Worm (Caenorhabditis elegans) whole organism, mixed stage, embryonic: ENCODE data around the gene F09G2.8.

ENCODE experiments used
- elt-3 ChIP-seq: fragments of 150-350 bp; optimal IDR thresholded peaks from 2 replicates; lab custom pipeline; 2014; ENCODE audit warnings: missing biosample characterization, missing genetic modification characterization
- nhr-12 ChIP-seq: fragments of 150-350 bp; optimal IDR thresholded peaks from 2 replicates; lab custom pipeline; 2014; ENCODE audit warnings: missing biosample characterization, missing genetic modification characterization
- nhr-237 ChIP-seq: fragments of 150-350 bp; optimal IDR thresholded peaks from 2 replicates; lab custom pipeline; 2014; ENCODE audit warnings: missing biosample characterization, missing genetic modification characterization
- snpc-4 ChIP-seq: fragments of 150-350 bp; optimal IDR thresholded peaks from 2 replicates; lab custom pipeline; 2014; ENCODE audit warnings: missing biosample characterization, missing genetic modification characterization
- unc-120 ChIP-seq: sonication (generic microtip); optimal IDR thresholded peaks from 2 replicates; lab custom pipeline; 2017; ENCODE audit warnings: missing genetic modification characterization, missing compliant biosample characterization; ENCODE audit not compliant: poor library complexity, severe bottlenecking
- unc-39 ChIP-seq: fragments of 150-350 bp; optimal IDR thresholded peaks from 2 replicates; lab custom pipeline; 2014; ENCODE audit warnings: missing biosample characterization, missing genetic modification characterization
- ztf-11 ChIP-seq: fragments of 150-350 bp; optimal IDR thresholded peaks from 2 replicates; lab custom pipeline; 2014; ENCODE audit warnings: missing biosample characterization, missing genetic modification characterization

DNA sequence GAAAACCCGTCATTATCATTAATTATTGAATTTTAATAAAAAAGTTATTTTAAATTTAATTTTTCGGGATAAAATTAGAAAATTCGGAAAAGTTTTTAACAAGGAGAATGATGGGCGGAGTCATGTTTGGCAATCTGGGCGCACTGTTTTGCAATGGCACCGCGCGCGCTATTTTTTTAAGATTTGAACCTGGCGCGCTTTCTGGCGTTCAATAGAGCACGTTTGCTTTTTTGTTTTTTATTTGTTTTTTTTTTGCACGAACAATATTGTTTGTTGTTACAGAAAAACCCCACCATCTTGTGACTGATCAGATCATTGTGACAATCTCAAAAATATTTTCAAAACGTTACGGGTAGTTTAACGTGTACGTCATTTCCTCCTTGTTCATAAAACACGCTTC is 43.7 kb upstream of the F09G2.8 start, which contains the start of gene hyls-1:
- no peak for TF ChIP-seq unc-39 (tag; lab: Kevin White, UChicago)
- no peak for TF ChIP-seq ztf-11
- TF ChIP-seq elt-3 (tag; lab: Kevin White, UChicago): no peak
- no peak for TF ChIP-seq snpc-4 (tag; lab: Kevin White, UChicago)
- peak; percentile 82 for TF ChIP-seq nhr-237 (tag; lab: Kevin White, UChicago)
- no peak for TF ChIP-seq nhr-12 (tag; lab: Kevin White, UChicago)
- peak; percentile 93 for TF ChIP-seq unc-120
